Worm (Caenorhabditis elegans) whole organism, L4 larva: Measurements from ENCODE around the gene kin-20.

Experiments used
- F10B5.3 ChIP-seq: sonication (generic microtip); optimal IDR thresholded peaks from 2 replicates; lab custom pipeline; 2016; ENCODE audit warnings: mild to moderate bottlenecking, missing genetic modification characterization, missing compliant biosample characterization
- F49E8.2 ChIP-seq: sonication (generic microtip); optimal IDR thresholded peaks from 2 replicates; lab custom pipeline; 2016; ENCODE audit warnings: missing compliant biosample characterization, mild to moderate bottlenecking, missing genetic modification characterization, borderline replicate concordance
- Y5F2A.4 ChIP-seq: fragments of 200-800 bp; sonication (Bioruptor generic); optimal IDR thresholded peaks from 2 replicates; lab custom pipeline; 2018; ENCODE audit warnings: mild to moderate bottlenecking, missing genetic modification characterization, missing compliant biosample characterization
- ZK337.2 ChIP-seq: fragments of 200-800 bp; sonication (Bioruptor generic); IDR thresholded peaks from 2 replicates; pipeline ENCODE4 v1.3.6; 2022; ENCODE audit warnings: missing genetic modification reagents, missing genetic modification characterization, missing compliant biosample characterization
- cey-2 ChIP-seq: sonication (generic microtip); optimal IDR thresholded peaks from 3 replicates; lab custom pipeline; 2017; ENCODE audit warnings: missing genetic modification characterization, mild to moderate bottlenecking, missing compliant biosample characterization, antibody characterized with exemption, borderline replicate concordance; ENCODE audit not compliant: insufficient read depth
- egl-27 ChIP-seq: sonication (generic microtip); optimal IDR thresholded peaks from 3 replicates; lab custom pipeline; 2017; ENCODE audit warnings: missing biosample characterization, missing genetic modification reagents, missing genetic modification characterization
- jun-1 ChIP-seq: fragments of 150-350 bp; optimal IDR thresholded peaks from 2 replicates; lab custom pipeline; 2014; ENCODE audit warnings: missing biosample characterization, missing genetic modification reagents, missing genetic modification characterization
- lsy-2 ChIP-seq, 2 experiments: fragments of 150-350 bp in 1 of 2; sonication (generic microtip) in 1 of 2; optimal IDR thresholded peaks; 2 replicates each; lab custom pipeline; 2014 to 2017; ENCODE audit warnings: missing biosample characterization in 2 of 2, missing genetic modification characterization in 2 of 2
- pha-4 ChIP-seq, 2 experiments: fragments of 150-350 bp in 1 of 2; fragments of 200-800 bp in 1 of 2; sonication (Bioruptor generic) in 1 of 2; IDR thresholded peaks in 1 of 2; optimal IDR thresholded peaks in 1 of 2; 2 replicates each; pipeline versions ENCODE4 v1.3.6 to Lab custom; 2014 to 2022; ENCODE audit warnings: missing genetic modification characterization in 2 of 2, missing genetic modification reagents in 2 of 2, missing biosample characterization in 1 of 2, missing compliant biosample characterization in 1 of 2
- snpc-4 ChIP-seq: fragments of 150-350 bp; optimal IDR thresholded peaks from 2 replicates; lab custom pipeline; 2014; ENCODE audit warnings: missing biosample characterization, missing genetic modification characterization

DNA sequence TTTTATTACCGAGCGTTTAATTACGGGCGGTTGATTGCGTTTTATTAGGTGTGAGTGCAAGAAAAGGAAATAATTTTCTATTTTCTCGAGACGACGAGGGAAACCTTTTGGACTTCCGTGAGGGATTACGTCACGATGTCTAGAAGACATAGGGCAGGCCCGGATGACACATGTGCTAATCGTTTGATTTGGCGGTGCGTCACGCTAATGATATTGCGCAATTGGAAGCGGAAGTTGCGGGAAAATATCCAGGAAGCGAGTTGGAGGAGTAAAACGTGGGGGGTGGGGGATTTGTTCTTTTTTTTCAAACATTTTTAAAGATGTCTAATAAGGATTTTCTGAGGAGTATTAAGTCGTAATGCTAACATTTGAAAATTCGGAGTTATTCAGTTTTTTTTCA is 13.0 kb downstream of the kin-20 start:
- TF ChIP-seq egl-27 (tag; lab: Kevin White, UChicago) = no peak
- no peak for TF ChIP-seq lsy-2 (tag; optimal IDR thresholded peaks at IDR 0.05; lab: Kevin White, UChicago)
- no peak for TF ChIP-seq F10B5.3 (tag; lab: Kevin White, UChicago)
- TF ChIP-seq F49E8.2 = no peak
- no peak for TF ChIP-seq jun-1
- TF ChIP-seq ZK337.2 = no peak
- no peak for TF ChIP-seq snpc-4 (tag; lab: Kevin White, UChicago)
- no peak for TF ChIP-seq pha-4 (GFP tag; IDR thresholded peaks at IDR 0.05; lab: Robert Waterston, UW)
- TF ChIP-seq pha-4 (tag; optimal IDR thresholded peaks at IDR 0.05; lab: Kevin White, UChicago) = no peak
- no peak for TF ChIP-seq Y5F2A.4 (GFP tag; lab: Kevin White, UChicago)
- no peak for TF ChIP-seq cey-2
